Worm (Caenorhabditis elegans): ENCODE results near the gene Y34B4A.2.

- no peak for TF ChIP-seq ceh-82 (tag; optimal IDR thresholded peaks at IDR 0.05)
- TF ChIP-seq nhr-237 (tag; optimal IDR thresholded peaks at IDR 0.05) = no peak
- no peak for TF ChIP-seq snpc-4 (tag; optimal IDR thresholded peaks at IDR 0.05)
- no peak for TF ChIP-seq efl-1 (optimal IDR thresholded peaks at IDR 0.05)
- TF ChIP-seq efl-1 (GFP tag; optimal IDR thresholded peaks at IDR 0.05 in 1 of 2) = no peak
- no peak for TF ChIP-seq unc-62 (GFP tag; optimal IDR thresholded peaks at IDR 0.05)
These were observed 15.3 kb upstream of the Y34B4A.2 start, which contains the start of gene Y34B4A.4 for ce11 chrX:5264026-5264425.

Data from whole organism, L1 larva.